Fruit fly (Drosophila melanogaster) whole organism, wandering third instar larva: Measurements from ENCODE around the gene CG5618.

Experiments
- CG32264 ChIP-seq: fragments of 200-800 bp; sonication (Bioruptor generic); optimal IDR thresholded peaks from 2 replicates; lab custom pipeline; 2016; ENCODE audit warnings: missing biosample characterization, missing genetic modification characterization
- Dfd ChIP-seq: fragments of >200 bp; optimal IDR thresholded peaks from 2 replicates; lab custom pipeline; 2017; ENCODE audit warnings: missing biosample characterization, missing genetic modification characterization
- Dif ChIP-seq: fragments of 200-275, 200-300 bp; sonication (Bioruptor generic); optimal IDR thresholded peaks from 2 replicates; lab custom pipeline; 2018; ENCODE audit warnings: missing biosample characterization, missing genetic modification characterization; ENCODE audit not compliant: partially characterized antibody
- Hr78 ChIP-seq: fragments of >200 bp; optimal IDR thresholded peaks from 2 replicates; lab custom pipeline; 2017; ENCODE audit warnings: missing biosample characterization, missing genetic modification characterization
- Hr83 ChIP-seq: fragments of 200-300 bp; sonication (Bioruptor generic); optimal IDR thresholded peaks from 2 replicates; lab custom pipeline; 2016; ENCODE audit warnings: missing biosample characterization, mild to moderate bottlenecking, missing genetic modification characterization, moderate library complexity; ENCODE audit not compliant: poor library complexity, severe bottlenecking
- Jra ChIP-seq: sonication (Bioruptor generic); optimal IDR thresholded peaks from 2 replicates; lab custom pipeline; 2016; ENCODE audit warnings: missing biosample characterization, missing genetic modification characterization
- Rel ChIP-seq, 2 experiments: fragments of 200-800 bp; sonication (Bioruptor generic) in 1 of 2; optimal IDR thresholded peaks; 2 replicates in 1 of 2; 3 replicates in 1 of 2; lab custom pipeline; 2016 to 2019; ENCODE audit warnings: mild to moderate bottlenecking in 2 of 2, missing biosample characterization in 2 of 2, missing genetic modification characterization in 2 of 2, moderate library complexity in 1 of 2
- br ChIP-seq: fragments of 200-800 bp; sonication (Bioruptor generic); optimal IDR thresholded peaks from 2 replicates; lab custom pipeline; 2016; ENCODE audit warnings: missing biosample characterization, missing genetic modification characterization
- brk ChIP-seq: fragments of 200-800 bp; sonication (Bioruptor generic); optimal IDR thresholded peaks from 2 replicates; lab custom pipeline; 2016; ENCODE audit warnings: missing biosample characterization, mild to moderate bottlenecking, missing genetic modification characterization
- dmrt93B ChIP-seq: fragments of 200-800 bp; sonication (Bioruptor generic); optimal IDR thresholded peaks from 2 replicates; lab custom pipeline; 2018; ENCODE audit warnings: missing biosample characterization, mild to moderate bottlenecking, missing genetic modification characterization
- ey ChIP-seq: fragments of 200-800 bp; sonication (Bioruptor generic); optimal IDR thresholded peaks from 2 replicates; lab custom pipeline; 2016; ENCODE audit warnings: missing biosample characterization, missing genetic modification characterization
- h ChIP-seq: fragments of 200-800 bp; sonication (Bioruptor generic); optimal IDR thresholded peaks from 3 replicates; lab custom pipeline; 2016; ENCODE audit warnings: missing biosample characterization, mild to moderate bottlenecking, missing genetic modification characterization
- lola ChIP-seq: fragments of >200 bp; optimal IDR thresholded peaks from 2 replicates; lab custom pipeline; 2017; ENCODE audit warnings: missing biosample characterization, missing genetic modification characterization
- rgr ChIP-seq: fragments of 200-800 bp; sonication (Bioruptor generic); optimal IDR thresholded peaks from 3 replicates; lab custom pipeline; 2016; ENCODE audit warnings: missing biosample characterization, mild to moderate bottlenecking, missing genetic modification characterization
- sv ChIP-seq: fragments of 200-800 bp; sonication (Bioruptor generic); optimal IDR thresholded peaks from 3 replicates; lab custom pipeline; 2016; ENCODE audit warnings: missing biosample characterization, missing genetic modification characterization
- woc ChIP-seq: sonication (Bioruptor generic); optimal IDR thresholded peaks from 2 replicates; lab custom pipeline; 2016; ENCODE audit warnings: missing biosample characterization, mild to moderate bottlenecking, missing genetic modification characterization

CG5618 gene

dm6 chr3L:20404515-20404914 lies 51.3 kb downstream of the CG5618 start:
- no peak for TF ChIP-seq lola (GFP tag; lab: Kevin White, UChicago)
- no peak for TF ChIP-seq Hr83 (GFP tag; lab: Kevin White, UChicago)
- no peak for TF ChIP-seq sv (GFP tag; lab: Kevin White, UChicago)
- TF ChIP-seq dmrt93B (GFP tag; lab: Kevin White, UChicago) = no peak
- TF ChIP-seq Jra (GFP tag; lab: Kevin White, UChicago) = no peak
- TF ChIP-seq Rel (GFP tag; optimal IDR thresholded peaks at IDR 0.05; lab: Kevin White, UChicago) = no peak
- TF ChIP-seq Rel (tag; optimal IDR thresholded peaks at IDR 0.05; lab: Kevin White, UChicago) = no peak
- no peak for TF ChIP-seq br
- TF ChIP-seq h (GFP tag; lab: Kevin White, UChicago) = no peak
- no peak for TF ChIP-seq ey (GFP tag; lab: Kevin White, UChicago)

- TF ChIP-seq woc (no peak), Dfd (GFP tag; lab: Kevin White, UChicago) (no peak), rgr (GFP tag; lab: Kevin White, UChicago) (no peak), ey (GFP tag; lab: Kevin White, UChicago) (no peak), Rel (GFP tag; optimal IDR thresholded peaks at IDR 0.05; lab: Kevin White, UChicago) (no peak), Rel (tag; optimal IDR thresholded peaks at IDR 0.05; lab: Kevin White, UChicago) (no peak), Hr78 (GFP tag; lab: Kevin White, UChicago) (no peak), brk (GFP tag; lab: Kevin White, UChicago) (no peak), Dif (GFP tag; lab: Kevin White, UChicago) (no peak), CG32264 (GFP tag; lab: Kevin White, UChicago) (no peak)
Measured at dm6 chr3L:20405337-20405887, 52.2 kb downstream of the CG5618 start.
